Fruit fly (Drosophila melanogaster): Measurements from ENCODE around the gene jigr1.

The jigr1 gene

DNA sequence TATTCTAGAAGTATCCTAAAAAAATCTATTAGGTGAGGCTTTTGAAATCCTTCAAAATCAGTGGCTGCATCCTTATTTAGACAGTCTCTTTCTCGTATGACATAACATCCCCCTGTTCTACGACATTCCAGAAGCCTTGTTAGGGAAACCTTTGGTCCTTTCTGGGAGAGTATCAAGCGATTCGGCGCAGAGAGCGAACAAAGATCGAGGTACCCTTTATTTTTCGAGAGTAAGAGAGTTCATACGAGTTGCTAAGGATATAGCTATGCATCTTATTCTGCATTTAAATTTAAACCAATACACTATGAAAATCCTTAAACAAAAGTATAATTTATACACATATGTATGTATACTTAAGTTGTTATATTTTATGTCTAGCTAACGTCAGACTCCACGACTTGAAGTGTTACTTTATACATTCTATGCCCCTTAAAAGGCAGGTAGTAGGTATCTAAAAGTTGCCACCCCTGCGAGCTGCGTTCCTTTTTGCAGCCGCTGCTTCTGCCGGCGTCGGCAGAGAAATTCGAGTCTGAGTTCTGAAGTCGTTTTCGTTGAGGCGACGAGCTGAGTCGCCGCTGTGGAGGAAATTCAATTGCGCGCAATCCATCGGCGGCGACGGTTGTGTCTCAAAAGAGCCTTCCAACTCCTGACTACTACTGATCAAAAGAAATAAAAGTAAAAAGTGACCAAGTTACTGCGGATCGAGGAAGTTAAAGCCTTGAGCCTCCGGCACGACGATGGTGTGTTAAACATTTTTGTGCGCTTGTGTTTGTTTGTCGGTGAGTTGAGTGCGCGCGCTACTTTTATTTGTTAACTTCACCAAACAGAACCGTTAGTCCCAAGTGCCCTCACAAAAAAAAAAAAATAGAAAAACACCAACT is at the start of gene jigr1 (continued):
- no peak for TF ChIP-seq sna (GFP tag; IDR thresholded peaks at IDR 0.05; ENCODE audit: partially characterized antibody)
- TF ChIP-seq CG7271 (tag; optimal IDR thresholded peaks at IDR 0.05) = peak; percentile 63
- no peak for TF ChIP-seq fu2 (GFP tag; optimal IDR thresholded peaks at IDR 0.05)
- peak; percentile 3 for TF ChIP-seq Blimp-1 (GFP tag; optimal IDR thresholded peaks at IDR 0.05)
- no peak for TF ChIP-seq CG11093 (GFP tag; IDR thresholded peaks at IDR 0.05)
- peak; percentile 52 for TF ChIP-seq CG7839 (tag; optimal IDR thresholded peaks at IDR 0.05)
- TF ChIP-seq CG10321 (GFP tag; IDR thresholded peaks at IDR 0.05) = no peak
- peak; percentile 78 for TF ChIP-seq CG10267 (tag; optimal IDR thresholded peaks at IDR 0.05)
- peak; percentile 33 for TF ChIP-seq twi (tag; optimal IDR thresholded peaks at IDR 0.05)
- no peak for TF ChIP-seq kay (GFP tag; optimal IDR thresholded peaks at IDR 0.05)
- no peak for TF ChIP-seq Sox102F (GFP tag; optimal IDR thresholded peaks at IDR 0.05)
- peak; percentile 19 for TF ChIP-seq CG13424 (tag; optimal IDR thresholded peaks at IDR 0.05)
- no peak for TF ChIP-seq Gug (GFP tag; IDR thresholded peaks at IDR 0.05)
- TF ChIP-seq HLH54F (GFP tag; optimal IDR thresholded peaks at IDR 0.05) = no peak
- no peak for TF ChIP-seq emc (GFP tag; optimal IDR thresholded peaks at IDR 0.05)
- no peak for TF ChIP-seq Hand (GFP tag; optimal IDR thresholded peaks at IDR 0.05)
- no peak for TF ChIP-seq Bteb2 (GFP tag; optimal IDR thresholded peaks at IDR 0.05)
- no peak for TF ChIP-seq Dip2 (GFP tag; IDR thresholded peaks at IDR 0.05)
- no peak for TF ChIP-seq Elba2 (GFP tag; optimal IDR thresholded peaks at IDR 0.05)
- TF ChIP-seq caup (GFP tag; optimal IDR thresholded peaks at IDR 0.05; ENCODE audit: severe bottlenecking) = no peak
- TF ChIP-seq E2f1 (GFP tag; IDR thresholded peaks at IDR 0.05) = no peak
- no peak for TF ChIP-seq CG1529 (GFP tag; optimal IDR thresholded peaks at IDR 0.05)
- TF ChIP-seq Fer1 (GFP tag; optimal IDR thresholded peaks at IDR 0.05) = no peak
- TF ChIP-seq CG6175 (GFP tag; IDR thresholded peaks at IDR 0.05) = no peak
- TF ChIP-seq gcm2 (GFP tag; optimal IDR thresholded peaks at IDR 0.05) = no peak
- peak; percentile 5 for TF ChIP-seq tin (GFP tag; optimal IDR thresholded peaks at IDR 0.05)
- no peak for TF ChIP-seq seq (GFP tag; IDR thresholded peaks at IDR 0.05)
- TF ChIP-seq CG10209 (GFP tag; optimal IDR thresholded peaks at IDR 0.05) = peak; percentile 59
- TF ChIP-seq vvl (GFP tag; IDR thresholded peaks at IDR 0.05) = no peak
- peak; percentile 86 for TF ChIP-seq dmrt11E (tag; optimal IDR thresholded peaks at IDR 0.05)
- peak; percentile 75 for TF ChIP-seq Adf1 (GFP tag; IDR thresholded peaks at IDR 0.05)
- TF ChIP-seq lab (GFP tag; optimal IDR thresholded peaks at IDR 0.05) = no peak
- no peak for TF ChIP-seq Poxn (GFP tag; IDR thresholded peaks at IDR 0.05)
- TF ChIP-seq ranshi (GFP tag; IDR thresholded peaks at IDR 0.05) = no peak
- no peak for TF ChIP-seq CG31388 (GFP tag; optimal IDR thresholded peaks at IDR 0.05)
- TF ChIP-seq nerfin-2 (GFP tag; IDR thresholded peaks at IDR 0.05; ENCODE audit: partially characterized antibody) = no peak
- TF ChIP-seq Gsc (GFP tag; IDR thresholded peaks at IDR 0.05) = no peak
- peak; percentile 22 for TF ChIP-seq CG17568 (GFP tag; optimal IDR thresholded peaks at IDR 0.05)
- no peak for TF ChIP-seq Ets97D (GFP tag; optimal IDR thresholded peaks at IDR 0.05)
- no peak for TF ChIP-seq CG18011 (GFP tag; optimal IDR thresholded peaks at IDR 0.05)
- no peak for TF ChIP-seq CG10543 (GFP tag; optimal IDR thresholded peaks at IDR 0.05)
- no peak for TF ChIP-seq CG3407 (GFP tag; optimal IDR thresholded peaks at IDR 0.05)
- peak; percentile 69 for TF ChIP-seq Med (GFP tag)
- TF ChIP-seq Ssrp (tag; optimal IDR thresholded peaks at IDR 0.05) = peak; percentile 22
- no peak for TF ChIP-seq odd (GFP tag; optimal IDR thresholded peaks at IDR 0.05)
- no peak for TF ChIP-seq CG12236 (GFP tag; optimal IDR thresholded peaks at IDR 0.05)
- no peak for TF ChIP-seq CG7987 (GFP tag; optimal IDR thresholded peaks at IDR 0.05)
- TF ChIP-seq CG10147 (GFP tag; optimal IDR thresholded peaks at IDR 0.05) = no peak
- no peak for TF ChIP-seq CG17186 (GFP tag; optimal IDR thresholded peaks at IDR 0.05)
